Fruit fly (Drosophila melanogaster): ENCODE results near the gene SdicB.
"Not testable (repeated sequence)": the region's sequence is repeated elsewhere in the genome, so short reads cannot be mapped to it uniquely, and the experiment has no call there.

DNA sequence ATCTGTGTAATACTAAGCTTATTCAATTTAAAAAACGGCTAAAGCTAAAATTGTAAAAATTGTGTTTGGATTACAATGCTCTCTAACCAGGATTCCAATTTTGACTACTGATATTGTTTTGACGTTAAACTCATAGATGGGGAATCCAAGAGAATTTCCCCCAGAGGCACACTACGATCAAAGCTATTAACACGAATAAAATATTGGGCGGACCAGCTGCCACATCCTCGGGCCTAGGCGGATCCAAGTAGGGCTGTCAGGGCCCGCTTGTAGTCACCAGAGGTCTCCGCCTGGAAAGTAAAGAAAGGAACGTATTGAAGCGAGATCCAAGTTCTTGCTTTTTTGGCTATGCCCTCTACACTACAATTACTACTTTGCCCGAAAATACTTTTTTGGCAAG is 15.3 kb downstream of the SdicB start, which contains the start of gene Sdic3:
- not testable (repeated sequence) for TF ChIP-seq CTCF, CG8478 (optimal IDR thresholded peaks at IDR 0.05)

Data from S2 (cell line).